Fruit fly (Drosophila melanogaster): Measurements from ENCODE around the gene Septin1.
A peak's percentile ranks its signal among the peaks of the same experiment; 100 is the strongest.

The Septin1 gene

DNA sequence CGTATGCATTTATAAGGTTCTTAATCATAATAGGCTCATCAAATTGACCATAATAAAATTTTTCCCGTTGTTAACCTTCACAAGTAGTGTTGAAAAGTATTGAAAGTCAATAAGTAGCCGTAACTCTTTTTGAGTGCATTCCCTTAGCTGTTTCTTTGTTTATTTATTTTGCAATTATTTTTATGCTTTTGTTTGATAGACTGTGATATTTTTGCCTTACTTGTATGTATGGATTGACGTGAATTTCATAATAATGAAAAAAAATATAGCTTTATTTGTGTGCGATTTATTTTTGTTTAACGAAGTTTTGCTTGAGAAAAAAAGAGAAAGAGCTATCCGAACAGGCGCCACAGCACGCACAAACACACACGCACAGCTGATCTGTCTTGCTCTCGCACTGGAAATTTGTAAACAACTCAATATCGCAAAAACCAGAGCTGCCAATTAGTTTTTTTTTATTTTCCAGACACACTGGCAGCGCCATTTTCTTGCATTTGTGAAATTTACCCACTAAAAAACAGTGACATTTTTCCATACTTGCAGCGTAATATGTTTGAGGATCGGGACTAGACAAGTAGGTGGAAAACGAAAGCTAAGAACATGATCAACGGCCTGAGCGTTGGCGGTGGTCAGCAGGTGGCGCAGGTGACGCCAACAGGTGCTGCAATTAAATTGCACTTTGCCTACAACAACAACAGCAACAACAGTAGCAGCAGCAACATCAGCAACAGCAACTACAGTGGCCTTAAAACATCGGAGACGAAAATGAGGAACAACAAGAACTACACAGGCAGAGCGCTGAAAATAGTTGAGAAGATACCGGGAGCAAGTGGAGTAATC lies 11.3 kb downstream of the Septin1 start:
- peak; percentile 29 for TF ChIP-seq EcR (GFP tag; optimal IDR thresholded peaks at IDR 0.05)
- no peak for TF ChIP-seq Pif1A (GFP tag; optimal IDR thresholded peaks at IDR 0.05)

DNA sequence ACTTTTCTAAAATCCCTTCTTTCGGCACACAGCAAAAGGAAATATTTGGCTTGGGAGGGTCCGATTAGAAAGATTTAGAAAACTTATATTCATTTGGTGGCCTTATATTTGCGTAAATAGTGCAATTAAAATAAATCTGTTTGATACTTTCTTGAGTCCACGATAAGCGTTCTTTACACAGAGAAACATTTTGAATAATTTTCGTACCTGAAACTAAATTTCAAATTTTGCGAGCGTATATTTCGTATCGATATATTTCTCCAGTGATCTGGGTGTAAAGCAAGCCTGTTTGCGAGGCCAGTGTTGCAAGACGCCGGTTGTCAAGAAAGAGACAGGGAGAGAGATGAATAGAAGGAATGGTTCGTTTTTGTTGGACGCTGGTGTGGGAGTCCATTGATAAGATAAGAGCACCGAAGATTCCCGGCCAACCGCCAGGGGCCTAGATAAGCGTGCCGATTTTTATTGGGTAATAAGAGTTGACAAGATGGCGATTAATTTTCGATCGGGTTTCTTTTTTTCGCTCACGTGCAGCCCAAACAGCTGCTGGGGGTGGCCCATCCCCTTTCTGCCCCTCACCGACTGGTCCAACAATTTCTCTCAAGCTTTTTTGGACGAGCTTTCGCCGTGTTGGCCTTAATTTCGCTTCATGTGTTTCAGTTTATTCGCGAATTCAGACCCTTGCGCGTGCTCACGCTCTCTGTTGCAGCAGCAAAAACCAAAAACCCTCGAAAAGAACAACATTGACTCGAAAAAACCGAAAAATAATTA lies 15.8 kb downstream of the Septin1 start, which contains the start of gene slgA:
TSS of gene slgA (plus strand) at position 344 of the 768 bp plus-strand sequence.
- no peak for TF ChIP-seq CG9948 (tag; optimal IDR thresholded peaks at IDR 0.05)
- peak; percentile 75 for TF ChIP-seq CG4496 (GFP tag; IDR thresholded peaks at IDR 0.05)

DNA sequence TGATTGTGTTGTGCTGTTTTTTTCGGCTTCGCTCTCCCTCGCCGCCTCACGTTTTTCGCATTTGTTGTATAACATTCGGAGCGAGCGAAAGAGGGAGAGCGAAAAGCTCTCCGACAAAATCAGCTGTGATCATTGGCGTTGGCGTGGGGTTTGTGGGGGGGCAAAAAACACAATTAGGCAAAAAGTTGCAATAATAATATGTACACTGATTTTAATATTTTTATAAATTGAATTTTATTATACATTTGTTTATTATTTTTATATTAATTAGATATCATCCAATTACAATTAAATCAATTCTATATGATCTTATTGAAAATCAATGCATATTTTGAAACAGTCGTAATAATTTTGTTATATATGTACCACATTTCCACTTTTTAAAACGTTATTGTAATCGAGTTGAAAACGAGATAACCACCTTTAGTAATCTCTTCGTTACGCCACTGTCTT lies 17.5 kb downstream of the Septin1 start:
- TF ChIP-seq rn (GFP tag; IDR thresholded peaks at IDR 0.05) (no peak), CG34367 (tag; optimal IDR thresholded peaks at IDR 0.05) (peak; percentile 2), CG8301 (tag; optimal IDR thresholded peaks at IDR 0.05) (peak; percentile 65), Pif1B (GFP tag; optimal IDR thresholded peaks at IDR 0.05) (peak; percentile 64), CG8159 (tag; optimal IDR thresholded peaks at IDR 0.05) (peak; percentile 68), Snoo (tag; optimal IDR thresholded peaks at IDR 0.05) (peak; percentile 51), CG13204 (GFP tag; optimal IDR thresholded peaks at IDR 0.05) (no peak), Pif1A (GFP tag; optimal IDR thresholded peaks at IDR 0.05) (peak; percentile 55), CG4496 (GFP tag; IDR thresholded peaks at IDR 0.05) (no peak), CG15710 (tag; optimal IDR thresholded peaks at IDR 0.05) (peak; percentile 57), CG10348 (GFP tag; IDR thresholded peaks at IDR 0.05) (no peak), Ets98B (GFP tag; IDR thresholded peaks at IDR 0.05) (peak; percentile 69), CG32121 (GFP tag; IDR thresholded peaks at IDR 0.05) (peak; percentile 61), D1 (tag; optimal IDR thresholded peaks at IDR 0.05) (no peak), CG17806 (tag; optimal IDR thresholded peaks at IDR 0.05) (peak; percentile 47), fd96Ca (GFP tag; IDR thresholded peaks at IDR 0.05) (0 out of 3 replicates have a peak, but pooled peaks have one; percentile 5), CG9948 (tag; optimal IDR thresholded peaks at IDR 0.05) (peak; percentile 53), EcR (GFP tag; optimal IDR thresholded peaks at IDR 0.05) (no peak), CG14655 (GFP tag; optimal IDR thresholded peaks at IDR 0.05) (peak; percentile 74), CG12605 (GFP tag; IDR thresholded peaks at IDR 0.05) (no peak), gl (tag; optimal IDR thresholded peaks at IDR 0.05) (no peak)

DNA sequence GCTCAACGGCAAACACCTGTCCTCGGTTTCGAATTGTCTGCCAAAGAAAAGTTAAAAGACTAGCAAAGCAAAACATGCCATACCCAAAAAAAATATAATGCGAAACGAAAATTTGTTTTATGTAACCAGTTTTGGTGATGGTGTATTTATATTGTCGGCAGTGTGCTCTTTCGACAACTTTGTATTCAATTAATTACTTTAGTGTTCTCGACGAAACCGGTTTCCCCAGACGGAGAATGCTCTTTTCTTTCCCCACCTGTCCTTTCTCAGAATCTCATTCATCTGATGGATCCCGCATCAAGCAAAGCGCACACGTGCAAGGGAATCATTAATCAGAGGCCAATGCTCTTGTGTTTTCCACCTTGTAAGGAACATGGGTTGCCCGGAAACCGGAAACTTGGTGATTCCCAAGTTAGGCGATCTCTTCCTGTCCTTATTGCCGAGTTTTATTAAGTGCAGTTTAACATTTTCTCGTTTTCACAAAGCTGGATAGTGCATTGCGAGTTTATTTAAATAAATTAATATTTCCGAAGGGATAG lies 20.3 kb downstream of the Septin1 start:
- TF ChIP-seq EcR (GFP tag; optimal IDR thresholded peaks at IDR 0.05) (peak; percentile 87), Pif1B (GFP tag; optimal IDR thresholded peaks at IDR 0.05) (no peak)

DNA sequence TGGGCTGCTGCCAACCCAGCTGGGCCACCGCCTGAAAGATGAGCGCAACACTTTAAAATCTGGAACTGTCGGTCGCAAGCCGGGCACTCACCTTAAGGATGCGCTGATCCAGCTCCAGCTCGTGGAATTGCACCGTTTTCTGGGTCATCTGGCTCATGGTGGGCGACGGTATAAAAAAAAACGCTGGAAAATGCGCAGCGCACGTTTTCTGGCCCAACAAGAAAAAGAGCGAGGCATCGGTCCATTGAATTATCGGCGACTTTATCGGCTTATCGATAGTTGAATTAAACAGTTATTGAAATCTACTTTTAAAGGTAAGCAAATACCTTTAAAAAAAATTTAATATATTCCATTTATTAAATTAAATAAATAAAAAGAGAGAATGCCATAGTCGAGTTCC lies 29.6 kb downstream of the Septin1 start, which contains the start of gene Ddx56:
TSS of gene Ddx56 (minus strand) at position 252 of the 400 bp plus-strand sequence.
- TF ChIP-seq Pif1A (GFP tag; optimal IDR thresholded peaks at IDR 0.05) (no peak), gl (tag; optimal IDR thresholded peaks at IDR 0.05) (no peak), CG12605 (GFP tag; IDR thresholded peaks at IDR 0.05) (no peak), CG8159 (tag; optimal IDR thresholded peaks at IDR 0.05) (no peak), Ets98B (GFP tag; IDR thresholded peaks at IDR 0.05) (no peak), fd96Ca (GFP tag; IDR thresholded peaks at IDR 0.05) (no peak), CG8301 (tag; optimal IDR thresholded peaks at IDR 0.05) (no peak), CG17806 (tag; optimal IDR thresholded peaks at IDR 0.05) (no peak), CG10348 (GFP tag; IDR thresholded peaks at IDR 0.05) (no peak), CG4496 (GFP tag; IDR thresholded peaks at IDR 0.05) (no peak), CG34367 (tag; optimal IDR thresholded peaks at IDR 0.05) (no peak), CG14655 (GFP tag; optimal IDR thresholded peaks at IDR 0.05) (no peak), CG13204 (GFP tag; optimal IDR thresholded peaks at IDR 0.05) (no peak), D1 (tag; optimal IDR thresholded peaks at IDR 0.05) (no peak)

DNA sequence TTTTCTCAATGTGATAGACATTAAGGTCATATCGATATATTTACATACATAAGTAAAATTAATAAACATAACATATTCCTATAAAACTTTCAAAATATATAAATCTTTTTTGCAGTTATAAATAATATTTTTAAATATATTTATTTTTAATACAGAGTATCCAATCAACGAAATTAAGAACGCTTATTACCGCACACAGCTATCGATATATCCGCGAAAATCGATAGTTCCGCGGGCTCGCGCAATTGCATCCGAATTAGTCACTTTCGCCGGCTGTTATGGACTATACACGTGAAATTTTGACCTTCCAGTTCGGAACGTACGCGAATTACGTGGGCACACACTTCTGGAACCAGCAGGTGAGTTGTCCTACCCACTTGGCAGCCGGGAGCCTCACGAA lies 30.6 kb downstream of the Septin1 start, which contains the start of gene mst:
TSS of gene mst (plus strand) at position 244 of the 400 bp plus-strand sequence.
- TF ChIP-seq D1 (tag; optimal IDR thresholded peaks at IDR 0.05): no peak
- no peak for TF ChIP-seq Snoo (tag; optimal IDR thresholded peaks at IDR 0.05)
- TF ChIP-seq rn (GFP tag; IDR thresholded peaks at IDR 0.05): no peak
- TF ChIP-seq CG10348 (GFP tag; IDR thresholded peaks at IDR 0.05): no peak
- TF ChIP-seq gl (tag; optimal IDR thresholded peaks at IDR 0.05): no peak
- TF ChIP-seq CG14655 (GFP tag; optimal IDR thresholded peaks at IDR 0.05): no peak
- no peak for TF ChIP-seq EcR (GFP tag; optimal IDR thresholded peaks at IDR 0.05)
- no peak for TF ChIP-seq CG15710 (tag; optimal IDR thresholded peaks at IDR 0.05)
- TF ChIP-seq Pif1A (GFP tag; optimal IDR thresholded peaks at IDR 0.05): no peak
- TF ChIP-seq CG17806 (tag; optimal IDR thresholded peaks at IDR 0.05): no peak
- TF ChIP-seq CG4496 (GFP tag; IDR thresholded peaks at IDR 0.05): no peak
- no peak for TF ChIP-seq Ets98B (GFP tag; IDR thresholded peaks at IDR 0.05)
- TF ChIP-seq CG8159 (tag; optimal IDR thresholded peaks at IDR 0.05): no peak
- no peak for TF ChIP-seq fd96Ca (GFP tag; IDR thresholded peaks at IDR 0.05)
- no peak for TF ChIP-seq CG13204 (GFP tag; optimal IDR thresholded peaks at IDR 0.05)
- no peak for TF ChIP-seq CG9948 (tag; optimal IDR thresholded peaks at IDR 0.05)
- no peak for TF ChIP-seq CG34367 (tag; optimal IDR thresholded peaks at IDR 0.05)
- no peak for TF ChIP-seq CG8301 (tag; optimal IDR thresholded peaks at IDR 0.05)
- no peak for TF ChIP-seq CG32121 (GFP tag; IDR thresholded peaks at IDR 0.05)
- no peak for TF ChIP-seq Pif1B (GFP tag; optimal IDR thresholded peaks at IDR 0.05)
